Worm (Caenorhabditis elegans) whole organism, late embryonic: ENCODE results near the gene fip-5.

Experiments
- K09A11.1 ChIP-seq: sonication (generic microtip); optimal IDR thresholded peaks from 2 replicates; lab custom pipeline; 2017; ENCODE audit warnings: antibody characterized with exemption, mild to moderate bottlenecking, missing genetic modification characterization, missing compliant biosample characterization; ENCODE audit not compliant: insufficient read depth
- ceh-14 ChIP-seq: sonication (generic microtip); optimal IDR thresholded peaks from 2 replicates; lab custom pipeline; 2016; ENCODE audit warnings: missing genotype, missing genetic modification characterization, missing compliant biosample characterization
- ceh-18 ChIP-seq: sonication (generic microtip); optimal IDR thresholded peaks from 2 replicates; lab custom pipeline; 2016; ENCODE audit warnings: missing genetic modification characterization, missing compliant biosample characterization
- ceh-22 ChIP-seq: sonication (generic microtip); optimal IDR thresholded peaks from 2 replicates; lab custom pipeline; 2017; ENCODE audit warnings: missing biosample characterization, missing genetic modification characterization
- ceh-30 ChIP-seq: fragments of 150-350 bp; optimal IDR thresholded peaks from 2 replicates; lab custom pipeline; 2014; ENCODE audit warnings: missing biosample characterization, missing genetic modification characterization
- ceh-34 ChIP-seq: sonication (generic microtip); optimal IDR thresholded peaks from 2 replicates; lab custom pipeline; 2016; ENCODE audit warnings: mild to moderate bottlenecking, missing genetic modification characterization, missing compliant biosample characterization
- ceh-45 ChIP-seq: fragments of 200-800 bp; sonication (Bioruptor generic); IDR thresholded peaks from 2 replicates; pipeline ENCODE4 v1.3.6; 2022; ENCODE audit warnings: missing genetic modification reagents, missing genetic modification characterization, missing compliant biosample characterization
- ceh-9 ChIP-seq: sonication (generic microtip); optimal IDR thresholded peaks from 2 replicates; lab custom pipeline; 2016; ENCODE audit warnings: mild to moderate bottlenecking, missing genetic modification characterization, inconsistent platforms, missing compliant biosample characterization
- che-1 ChIP-seq: sonication (generic microtip); optimal IDR thresholded peaks from 2 replicates; lab custom pipeline; 2016; ENCODE audit warnings: mild to moderate bottlenecking, missing genetic modification characterization, missing compliant biosample characterization
- dmd-4 ChIP-seq: sonication (generic microtip); optimal IDR thresholded peaks from 2 replicates; lab custom pipeline; 2016; ENCODE audit warnings: borderline replicate concordance, missing genetic modification characterization, missing compliant biosample characterization
- dve-1 ChIP-seq: sonication (generic microtip); optimal IDR thresholded peaks from 2 replicates; lab custom pipeline; 2017; ENCODE audit warnings: antibody characterized with exemption, mild to moderate bottlenecking, missing genetic modification characterization, missing compliant biosample characterization
- elt-4 ChIP-seq: sonication (generic microtip); optimal IDR thresholded peaks from 2 replicates; lab custom pipeline; 2016; ENCODE audit warnings: missing genetic modification characterization, missing compliant biosample characterization
- eyg-1 ChIP-seq: sonication (generic microtip); optimal IDR thresholded peaks from 2 replicates; lab custom pipeline; 2016; ENCODE audit warnings: missing genotype, missing genetic modification characterization, missing compliant biosample characterization
- fax-1 ChIP-seq: sonication (generic microtip); optimal IDR thresholded peaks from 2 replicates; lab custom pipeline; 2016; ENCODE audit warnings: missing genotype, missing genetic modification characterization, missing compliant biosample characterization
- fkh-6 ChIP-seq: sonication (generic microtip); optimal IDR thresholded peaks from 2 replicates; lab custom pipeline; 2016; ENCODE audit warnings: missing genetic modification characterization, missing compliant biosample characterization
- gmeb-2 ChIP-seq: sonication (generic microtip); optimal IDR thresholded peaks from 2 replicates; lab custom pipeline; 2016; ENCODE audit warnings: missing genetic modification characterization, inconsistent platforms, missing compliant biosample characterization
- hlh-15 ChIP-seq: sonication (generic microtip); optimal IDR thresholded peaks from 2 replicates; lab custom pipeline; 2016; ENCODE audit warnings: missing genetic modification characterization, missing compliant biosample characterization
- hlh-30 ChIP-seq: sonication (generic microtip); optimal IDR thresholded peaks from 2 replicates; lab custom pipeline; 2017; ENCODE audit warnings: antibody characterized with exemption, missing genetic modification characterization, missing compliant biosample characterization; ENCODE audit not compliant: insufficient read depth
- hlh-8 ChIP-seq: sonication (generic microtip); optimal IDR thresholded peaks from 2 replicates; lab custom pipeline; 2016; ENCODE audit warnings: missing genotype, missing genetic modification characterization, missing compliant biosample characterization
- mec-3 ChIP-seq: sonication (generic microtip); optimal IDR thresholded peaks from 2 replicates; lab custom pipeline; 2016; ENCODE audit warnings: borderline replicate concordance, missing genetic modification characterization, missing compliant biosample characterization
- nhr-11 ChIP-seq: fragments of 150-350 bp; optimal IDR thresholded peaks from 2 replicates; lab custom pipeline; 2014; ENCODE audit warnings: missing biosample characterization, missing genetic modification characterization
- odd-2 ChIP-seq: sonication (generic microtip); optimal IDR thresholded peaks from 2 replicates; lab custom pipeline; 2017; ENCODE audit warnings: antibody characterized with exemption, mild to moderate bottlenecking, missing genetic modification characterization, missing compliant biosample characterization
- pag-3 ChIP-seq: sonication (generic microtip); optimal IDR thresholded peaks from 2 replicates; lab custom pipeline; 2016; ENCODE audit warnings: missing compliant biosample characterization, missing genetic modification characterization, borderline replicate concordance
- pat-9 ChIP-seq: fragments of 200-800 bp; sonication (Bioruptor generic); optimal IDR thresholded peaks from 2 replicates; lab custom pipeline; 2018; ENCODE audit warnings: mild to moderate bottlenecking, missing genetic modification characterization, moderate library complexity, missing compliant biosample characterization
- pha-2 ChIP-seq: sonication (generic microtip); optimal IDR thresholded peaks from 2 replicates; lab custom pipeline; 2017; ENCODE audit warnings: mild to moderate bottlenecking, missing genetic modification characterization, missing compliant biosample characterization
- pqm-1 ChIP-seq: sonication (generic microtip); optimal IDR thresholded peaks from 2 replicates; lab custom pipeline; 2016; ENCODE audit warnings: missing genetic modification characterization, missing compliant biosample characterization
- pros-1 ChIP-seq: fragments of 150-350 bp; optimal IDR thresholded peaks from 2 replicates; lab custom pipeline; 2014; ENCODE audit warnings: missing biosample characterization, missing genetic modification reagents, missing genetic modification characterization
- rnt-1 ChIP-seq: sonication (generic microtip); optimal IDR thresholded peaks from 2 replicates; lab custom pipeline; 2016; ENCODE audit warnings: missing genetic modification characterization, missing compliant biosample characterization
- sdc-2 ChIP-seq: sonication (generic microtip); optimal IDR thresholded peaks from 2 replicates; lab custom pipeline; 2016; ENCODE audit warnings: missing genotype, missing genetic modification characterization, missing compliant biosample characterization
- sox-2 ChIP-seq: fragments of 200-800 bp; sonication (Bioruptor generic); IDR thresholded peaks from 2 replicates; pipeline ENCODE4 v1.3.6; 2022; ENCODE audit warnings: missing genetic modification reagents, missing genetic modification characterization, missing compliant biosample characterization
- sox-4 ChIP-seq: sonication (generic microtip); optimal IDR thresholded peaks from 2 replicates; lab custom pipeline; 2017; ENCODE audit warnings: mild to moderate bottlenecking, missing genetic modification characterization, inconsistent platforms, missing compliant biosample characterization
- tbx-7 ChIP-seq: sonication (generic microtip); optimal IDR thresholded peaks from 2 replicates; lab custom pipeline; 2016; ENCODE audit warnings: missing genotype, missing genetic modification characterization, missing compliant biosample characterization
- ttx-3 ChIP-seq: sonication (generic microtip); optimal IDR thresholded peaks from 2 replicates; lab custom pipeline; 2016; ENCODE audit warnings: missing genetic modification reagents, missing genetic modification characterization, missing compliant biosample characterization
- unc-55 ChIP-seq: sonication (generic microtip); optimal IDR thresholded peaks from 2 replicates; lab custom pipeline; 2017; ENCODE audit warnings: missing biosample characterization, missing genetic modification reagents, missing genetic modification characterization
- zip-5 ChIP-seq: sonication (generic microtip); optimal IDR thresholded peaks from 2 replicates; lab custom pipeline; 2016; ENCODE audit warnings: missing genetic modification characterization, missing compliant biosample characterization
- ztf-16 ChIP-seq: sonication (generic microtip); optimal IDR thresholded peaks from 2 replicates; lab custom pipeline; 2017; ENCODE audit warnings: missing genetic modification characterization, missing compliant biosample characterization

The fip-5 gene

DNA sequence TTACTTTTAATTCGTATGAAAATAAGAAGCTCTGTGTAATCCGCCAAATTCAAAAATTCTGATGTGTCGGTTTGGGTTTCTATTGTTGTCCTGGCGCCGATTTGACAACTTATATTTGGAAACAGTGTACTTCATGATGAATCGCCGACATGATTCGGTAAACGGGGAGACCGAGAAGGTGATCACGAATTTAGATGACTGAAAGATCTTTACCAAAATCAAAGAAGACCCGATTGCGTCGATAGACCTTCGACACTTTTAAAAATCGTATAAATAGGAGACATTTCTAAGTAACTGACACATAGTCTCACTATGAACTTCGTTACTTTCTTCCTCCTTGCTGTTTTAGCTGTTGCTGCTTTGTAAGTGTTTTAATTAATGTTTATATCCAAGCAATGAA lies at the start of gene fip-5:
Gene fip-5 (plus strand): TSS at position 312 of the 400 bp plus-strand sequence.
- TF ChIP-seq ceh-22 (tag; lab: Kevin White, UChicago): no peak
- TF ChIP-seq, all 69 proteins: peak for 0

DNA sequence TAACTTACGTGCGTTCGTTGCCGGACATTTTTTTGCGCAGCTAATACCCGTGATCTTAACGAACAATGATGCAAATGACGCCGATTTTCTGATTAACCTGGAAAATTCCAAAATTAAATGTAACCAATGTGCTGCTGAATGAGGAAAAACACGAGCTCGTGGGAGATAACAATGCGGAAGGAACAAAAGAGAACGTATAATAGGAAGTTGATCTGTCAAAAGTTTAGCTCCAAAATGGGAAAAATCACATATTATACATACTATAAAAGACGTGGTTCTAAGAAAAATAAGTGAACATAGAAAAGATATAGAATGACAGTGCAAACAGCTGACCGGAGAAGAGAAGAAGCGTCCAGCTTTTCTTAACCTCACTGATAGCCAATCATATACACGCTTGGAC lies 49.8 kb upstream of the fip-5 start, which contains the start of gene C14H10.2:
Gene C14H10.2 (minus strand): TSS at position 101 of the 400 bp plus-strand sequence.
- no peak for TF ChIP-seq K09A11.1 (tag; lab: Kevin White, UChicago)
- TF ChIP-seq fkh-6: no peak
- TF ChIP-seq unc-55 (GFP tag; lab: Kevin White, UChicago): no peak
- TF ChIP-seq ceh-18: no peak
- no peak for TF ChIP-seq fax-1 (tag; lab: Kevin White, UChicago)
- TF ChIP-seq ztf-16: no peak
- no peak for TF ChIP-seq ttx-3 (tag; lab: Kevin White, UChicago)
- no peak for TF ChIP-seq pat-9 (tag; lab: Kevin White, UChicago)
- TF ChIP-seq pha-2 (tag; lab: Kevin White, UChicago): no peak

ce11 chrX:10254068-10254467 lies 48.5 kb upstream of the fip-5 start:
- TF ChIP-seq sox-2: no peak
- no peak for TF ChIP-seq tbx-7 (tag; lab: Kevin White, UChicago)
- no peak for TF ChIP-seq nhr-11 (tag; lab: Kevin White, UChicago)
- no peak for TF ChIP-seq dve-1 (tag; lab: Kevin White, UChicago)
- TF ChIP-seq pros-1 (tag; lab: Kevin White, UChicago): no peak
- no peak for TF ChIP-seq mec-3 (tag; lab: Kevin White, UChicago)
- no peak for TF ChIP-seq sdc-2 (tag; lab: Kevin White, UChicago)
- no peak for TF ChIP-seq rnt-1
- TF ChIP-seq hlh-30 (tag; lab: Kevin White, UChicago): peak; percentile 2

- TF ChIP-seq zip-5 (tag; lab: Kevin White, UChicago): no peak
- TF ChIP-seq odd-2 (tag; lab: Kevin White, UChicago): no peak
- TF ChIP-seq gmeb-2 (tag; lab: Kevin White, UChicago): no peak
- TF ChIP-seq sox-2: no peak
- TF ChIP-seq pha-2 (tag; lab: Kevin White, UChicago): no peak
- no peak for TF ChIP-seq ztf-16
- TF ChIP-seq elt-4 (tag; lab: Kevin White, UChicago): no peak
- TF ChIP-seq eyg-1: no peak
- no peak for TF ChIP-seq dmd-4 (tag; lab: Kevin White, UChicago)
- TF ChIP-seq fkh-6: no peak
- TF ChIP-seq ceh-9 (tag; lab: Kevin White, UChicago): no peak
- TF ChIP-seq pag-3 (tag; lab: Kevin White, UChicago): no peak
- no peak for TF ChIP-seq hlh-15 (tag; lab: Kevin White, UChicago)
- no peak for TF ChIP-seq ceh-30 (tag; lab: Kevin White, UChicago)
- TF ChIP-seq ceh-45 (GFP tag; lab: Robert Waterston, UW): no peak
- TF ChIP-seq ceh-34 (tag; lab: Kevin White, UChicago): no peak
- no peak for TF ChIP-seq hlh-8 (tag; lab: Kevin White, UChicago)
- TF ChIP-seq pqm-1 (tag; lab: Kevin White, UChicago): no peak
- no peak for TF ChIP-seq tbx-7 (tag; lab: Kevin White, UChicago)
- no peak for TF ChIP-seq ceh-14 (tag; lab: Kevin White, UChicago)
Measured at ce11 chrX:10260035-10260434, 42.5 kb upstream of the fip-5 start, which contains the start of gene C32A9.1. C32A9.1 (minus strand) TSS chrX:10260135.

- TF ChIP-seq sox-4 (tag; lab: Kevin White, UChicago) (no peak), ceh-18 (no peak), che-1 (tag; lab: Kevin White, UChicago) (no peak), sdc-2 (tag; lab: Kevin White, UChicago) (no peak)
Measured at ce11 chrX:10262299-10262698, 40.2 kb upstream of the fip-5 start.
